Fruit fly (Drosophila melanogaster): Measurements from ENCODE around the gene aspr.

Gene aspr

DNA sequence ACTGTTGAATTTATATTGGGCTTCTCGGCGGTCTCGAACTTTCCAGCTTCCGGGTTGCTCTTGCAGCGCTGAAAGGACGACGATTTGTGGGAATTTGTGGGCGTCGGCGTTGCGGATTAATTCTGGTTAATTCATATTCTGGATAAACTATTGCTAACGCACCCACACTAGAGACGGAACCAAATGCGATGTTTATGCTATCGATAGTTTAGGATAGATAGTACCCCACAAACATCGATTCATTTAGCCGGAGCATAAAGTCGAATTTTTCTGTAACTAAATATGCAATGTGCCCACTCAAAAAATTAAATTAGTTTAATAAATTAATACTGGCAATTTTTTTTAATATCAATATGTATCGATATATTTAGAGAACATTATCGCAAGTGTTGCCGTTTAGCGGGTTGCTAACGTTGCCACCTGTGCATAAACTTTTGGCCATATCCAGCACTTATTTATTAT is 11.8 kb downstream of the aspr start, which contains the start of gene Rab35 (continued):
- TF ChIP-seq CG10959 (GFP tag; IDR thresholded peaks at IDR 0.05) (no peak), bigmax (GFP tag; optimal IDR thresholded peaks at IDR 0.05) (no peak), pum (GFP tag; optimal IDR thresholded peaks at IDR 0.05) (no peak), HHEX (GFP tag; optimal IDR thresholded peaks at IDR 0.05) (no peak), CG9437 (GFP tag; optimal IDR thresholded peaks at IDR 0.05) (no peak), Hand (GFP tag; optimal IDR thresholded peaks at IDR 0.05) (no peak), Hsf (GFP tag; optimal IDR thresholded peaks at IDR 0.05) (peak; percentile 12), toy (GFP tag; IDR thresholded peaks at IDR 0.05) (no peak), CG4707 (GFP tag; optimal IDR thresholded peaks at IDR 0.05) (no peak), crol (GFP tag; IDR thresholded peaks at IDR 0.05) (no peak), CG18476 (GFP tag; optimal IDR thresholded peaks at IDR 0.05) (peak; percentile 28), CG7928 (GFP tag; optimal IDR thresholded peaks at IDR 0.05) (no peak), NFAT (GFP tag; IDR thresholded peaks at IDR 0.05) (no peak), shn (GFP tag; optimal IDR thresholded peaks at IDR 0.05) (no peak), CG8281 (tag; optimal IDR thresholded peaks at IDR 0.05) (no peak), cas (GFP tag; IDR thresholded peaks at IDR 0.05) (no peak), Side (GFP tag; optimal IDR thresholded peaks at IDR 0.05) (no peak), CG8290 (GFP tag; optimal IDR thresholded peaks at IDR 0.05) (peak; percentile 38), CG8290 (tag; optimal IDR thresholded peaks at IDR 0.05) (no peak), CG15011 (GFP tag; optimal IDR thresholded peaks at IDR 0.05) (no peak), CG12942 (GFP tag; optimal IDR thresholded peaks at IDR 0.05) (no peak), Bteb2 (GFP tag; optimal IDR thresholded peaks at IDR 0.05) (no peak), CG17359 (tag; optimal IDR thresholded peaks at IDR 0.05) (peak; percentile 46), CG13894 (tag; optimal IDR thresholded peaks at IDR 0.05) (no peak), CG11560 (tag; IDR thresholded peaks at IDR 0.05) (no peak), bcd (GFP tag; optimal IDR thresholded peaks at IDR 0.05) (peak; percentile 0), CG9797 (GFP tag; optimal IDR thresholded peaks at IDR 0.05) (peak; percentile 10), MESR4 (GFP tag; optimal IDR thresholded peaks at IDR 0.05) (peak; percentile 82), trem (tag; optimal IDR thresholded peaks at IDR 0.05) (peak; percentile 65), CG1832 (GFP tag; optimal IDR thresholded peaks at IDR 0.05) (no peak), unpg (GFP tag; optimal IDR thresholded peaks at IDR 0.05) (peak; percentile 13), Ada2b (GFP tag; IDR thresholded peaks at IDR 0.05) (no peak), Xbp1 (GFP tag; optimal IDR thresholded peaks at IDR 0.05) (peak; percentile 31), CG30431 (GFP tag; optimal IDR thresholded peaks at IDR 0.05) (no peak), CG8359 (GFP tag; optimal IDR thresholded peaks at IDR 0.05; ENCODE audit: borderline replicate concordance) (no peak), ems (GFP tag; optimal IDR thresholded peaks at IDR 0.05) (peak; percentile 6), YL-1 (GFP tag; optimal IDR thresholded peaks at IDR 0.05) (no peak), CG15601 (tag; optimal IDR thresholded peaks at IDR 0.05) (no peak), tll (GFP tag; optimal IDR thresholded peaks at IDR 0.05) (no peak), tna (GFP tag; IDR thresholded peaks at IDR 0.05; ENCODE audit: partially characterized antibody) (peak; percentile 80), Myb (GFP tag; optimal IDR thresholded peaks at IDR 0.05) (no peak), CG11085 (GFP tag; IDR thresholded peaks at IDR 0.05) (no peak), ATbp (GFP tag; optimal IDR thresholded peaks at IDR 0.05) (no peak), grn (GFP tag; optimal IDR thresholded peaks at IDR 0.05) (no peak), CG4854 (GFP tag; optimal IDR thresholded peaks at IDR 0.05) (no peak), Oli (tag; optimal IDR thresholded peaks at IDR 0.05) (no peak), bowl (GFP tag; IDR thresholded peaks at IDR 0.05) (no peak), Atf3 (GFP tag; optimal IDR thresholded peaks at IDR 0.05) (no peak), HLH4C (GFP tag; IDR thresholded peaks at IDR 0.05; ENCODE audit: partially characterized antibody) (peak; percentile 92), sc (optimal IDR thresholded peaks at IDR 0.05) (no peak), sc (GFP tag; optimal IDR thresholded peaks at IDR 0.05) (no peak), CG17568 (GFP tag; optimal IDR thresholded peaks at IDR 0.05) (no peak)

Data from whole organism, embryonic.